Fruit fly (Drosophila melanogaster) whole organism: ENCODE results near the gene CG10089.

Experiments
- pan ChIP-seq: fragments of >200 bp; optimal IDR thresholded peaks from 2 replicates; lab custom pipeline; 2017
- usp ChIP-seq: fragments of >200 bp; optimal IDR thresholded peaks from 2 replicates; lab custom pipeline; 2017; ENCODE audit warnings: missing biosample characterization, missing genetic modification characterization, mixed read lengths

DNA sequence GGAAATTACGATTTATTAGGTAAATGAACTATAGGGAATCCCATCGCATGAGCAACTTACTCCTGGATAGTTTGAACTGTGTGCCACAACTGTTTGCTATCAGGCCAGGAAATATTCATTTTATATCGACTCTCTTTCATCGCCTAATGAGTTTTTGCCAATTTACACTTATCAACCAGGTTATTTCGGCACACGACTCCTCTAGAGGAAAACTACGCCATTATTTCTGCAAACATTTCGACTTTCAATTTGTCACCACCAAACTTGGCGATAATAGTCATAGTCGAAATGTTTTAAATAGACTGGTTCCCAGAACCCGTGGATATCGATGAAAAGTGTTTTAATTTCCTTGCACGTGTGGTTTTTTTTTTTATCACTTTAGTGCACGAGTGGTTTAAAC is 37.6 kb downstream of the CG10089 start, which contains the start of gene CG10154:
- TF ChIP-seq pan (no peak), usp (GFP tag; lab: Kevin White, UChicago) (no peak)
